Worm (Caenorhabditis elegans): Measurements from ENCODE around the gene soap-1.

Gene soap-1

DNA sequence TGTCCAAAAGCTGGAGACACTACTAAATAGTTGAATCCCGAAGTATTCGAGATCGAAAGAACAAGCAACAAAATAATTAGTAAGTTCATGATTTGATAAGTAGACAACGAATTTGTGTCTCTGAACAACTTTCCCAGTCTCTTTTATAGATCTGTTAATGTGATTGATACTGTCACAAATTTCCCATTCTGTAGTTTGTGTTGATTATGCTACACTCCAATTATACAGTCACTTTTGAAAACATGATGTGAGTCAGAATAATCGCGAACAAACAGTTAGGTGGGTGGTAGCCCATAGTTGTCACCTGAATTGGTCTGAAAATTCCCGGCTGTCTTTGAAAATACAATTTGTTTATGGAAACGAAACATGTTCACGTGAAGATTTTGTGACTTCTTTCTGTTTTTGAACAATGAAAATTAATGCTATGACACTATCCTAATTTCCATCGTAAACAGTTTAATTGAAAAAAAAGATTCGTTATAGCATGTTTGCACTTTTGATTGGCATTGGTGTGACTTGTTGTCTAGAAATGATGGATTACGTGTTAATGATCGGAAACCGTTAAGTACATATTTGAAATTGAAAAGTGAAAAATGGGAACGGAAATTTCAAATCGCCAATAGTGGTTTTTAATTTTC is 51.1 kb downstream of the soap-1 start, which contains the start of gene ugt-41 (continued):
- peak; percentile 52 for TF ChIP-seq nhr-85 (tag)
- no peak for TF ChIP-seq hpl-2 (GFP tag; optimal IDR thresholded peaks at IDR 0.05)
- no peak for TF ChIP-seq snu-23 (GFP tag; optimal IDR thresholded peaks at IDR 0.05)
- no peak for TF ChIP-seq ceh-88 (GFP tag; IDR thresholded peaks at IDR 0.05)
- TF ChIP-seq sup-37 (GFP tag; optimal IDR thresholded peaks at IDR 0.05): no peak
- no peak for TF ChIP-seq unc-62 (GFP tag; optimal IDR thresholded peaks at IDR 0.05)
- TF ChIP-seq nhr-47 (tag; optimal IDR thresholded peaks at IDR 0.05): no peak
- no peak for TF ChIP-seq dpl-1 (GFP tag; optimal IDR thresholded peaks at IDR 0.05)
- TF ChIP-seq ama-1 (optimal IDR thresholded peaks at IDR 0.05): no peak
- no peak for TF ChIP-seq dsc-1 (tag; optimal IDR thresholded peaks at IDR 0.05)
- peak in 1 of 6 experiments; percentile 4 for TF ChIP-seq elt-3 (tag; optimal IDR thresholded peaks at IDR 0.05)
- no peak for TF ChIP-seq ceh-8 (GFP tag; optimal IDR thresholded peaks at IDR 0.05)
- TF ChIP-seq nhr-20 (tag; optimal IDR thresholded peaks at IDR 0.05): peak; percentile 39
- no peak for TF ChIP-seq C34B4.2 (tag; optimal IDR thresholded peaks at IDR 0.05)
- TF ChIP-seq nhr-237 (tag; optimal IDR thresholded peaks at IDR 0.05): no peak
- TF ChIP-seq xbp-1 (tag; optimal IDR thresholded peaks at IDR 0.05): no peak
- no peak for TF ChIP-seq vab-15 (tag; optimal IDR thresholded peaks at IDR 0.05)

DNA sequence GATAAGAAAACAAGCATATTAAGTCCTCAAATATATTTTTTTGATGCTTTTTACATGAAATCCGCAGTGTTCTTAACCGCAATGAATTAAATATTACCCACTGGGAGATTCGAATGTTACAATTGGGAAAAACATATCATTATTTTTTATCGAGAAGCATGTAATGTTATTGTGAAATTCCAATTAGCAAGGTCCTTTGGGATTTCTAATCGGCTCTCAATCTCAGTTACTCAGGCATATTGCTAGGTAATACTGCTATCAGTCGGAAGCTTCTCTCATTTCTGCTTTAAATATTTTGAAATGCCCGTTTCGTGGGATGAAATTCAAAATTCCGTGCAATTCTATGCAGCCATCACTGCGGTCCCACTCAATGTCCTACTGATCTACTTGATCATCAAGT is 55.3 kb downstream of the soap-1 start, which contains the start of gene str-204:
TSS of gene str-204 (plus strand) at position 301 of the 400 bp plus-strand sequence.
- TF ChIP-seq efl-3 (GFP tag; optimal IDR thresholded peaks at IDR 0.05): no peak
- no peak for TF ChIP-seq pag-3 (tag; optimal IDR thresholded peaks at IDR 0.05; ENCODE audit: borderline replicate concordance, insufficient read depth)
- no peak for TF ChIP-seq hlh-4 (tag; optimal IDR thresholded peaks at IDR 0.05)
- no peak for TF ChIP-seq unc-86 (tag; optimal IDR thresholded peaks at IDR 0.05)
- TF ChIP-seq mdl-1 (tag; optimal IDR thresholded peaks at IDR 0.05): no peak
- TF ChIP-seq dsc-1 (tag; optimal IDR thresholded peaks at IDR 0.05): no peak
- TF ChIP-seq skn-1 (tag; optimal IDR thresholded peaks at IDR 0.05): no peak
- no peak for TF ChIP-seq fkh-8 (tag; optimal IDR thresholded peaks at IDR 0.05)
- no peak for TF ChIP-seq aha-1 (tag; optimal IDR thresholded peaks at IDR 0.05)
- no peak for TF ChIP-seq mep-1 (tag; optimal IDR thresholded peaks at IDR 0.05)
- no peak for TF ChIP-seq tlp-1 (tag; optimal IDR thresholded peaks at IDR 0.05)
- TF ChIP-seq zag-1 (tag; optimal IDR thresholded peaks at IDR 0.05): no peak
- TF ChIP-seq lin-14 (GFP tag; optimal IDR thresholded peaks at IDR 0.05): no peak
- TF ChIP-seq ama-1 (optimal IDR thresholded peaks at IDR 0.05): no peak
- no peak for TF ChIP-seq sox-4 (tag; optimal IDR thresholded peaks at IDR 0.05)
- no peak for TF ChIP-seq unc-130 (tag; optimal IDR thresholded peaks at IDR 0.05)

DNA sequence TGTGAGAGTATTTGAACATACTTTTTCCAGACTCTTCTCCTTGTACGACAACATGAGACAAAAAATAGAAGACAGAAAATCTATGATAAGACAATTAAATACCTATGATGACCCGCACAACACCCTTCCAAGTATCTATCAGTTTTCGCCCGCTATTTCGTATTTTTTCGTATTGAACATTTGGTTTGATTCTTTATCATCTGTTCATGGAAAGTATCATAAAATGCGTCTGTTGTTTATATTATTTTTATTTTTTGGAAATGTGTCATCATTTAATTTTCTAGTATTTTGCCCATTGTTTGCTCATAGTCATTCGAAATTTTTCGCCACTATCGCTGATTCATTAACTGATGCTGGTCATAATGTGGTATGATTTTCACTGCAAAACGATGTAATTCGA is 57.6 kb downstream of the soap-1 start, which contains the start of gene ugt-39:
TSS of gene ugt-39 (plus strand) at position 54 of the 400 bp plus-strand sequence.
- TF ChIP-seq elt-2 (tag; optimal IDR thresholded peaks at IDR 0.05) (peak; percentile 62), mef-2 (tag; optimal IDR thresholded peaks at IDR 0.05) (no peak), unc-86 (tag; optimal IDR thresholded peaks at IDR 0.05) (no peak), elt-3 (tag; optimal IDR thresholded peaks at IDR 0.05) (peak in 3 of 6 experiments; percentile 17 to 42 (median 41)), nhr-20 (tag; optimal IDR thresholded peaks at IDR 0.05) (peak; percentile 20), vab-15 (tag; optimal IDR thresholded peaks at IDR 0.05) (no peak), lin-14 (GFP tag; optimal IDR thresholded peaks at IDR 0.05) (peak; percentile 41), ceh-90 (tag; optimal IDR thresholded peaks at IDR 0.05) (no peak), unc-98 (GFP tag; IDR thresholded peaks at IDR 0.05) (no peak), lin-35 (GFP tag; optimal IDR thresholded peaks at IDR 0.05) (no peak), snu-23 (GFP tag; optimal IDR thresholded peaks at IDR 0.05) (peak; percentile 5)

DNA sequence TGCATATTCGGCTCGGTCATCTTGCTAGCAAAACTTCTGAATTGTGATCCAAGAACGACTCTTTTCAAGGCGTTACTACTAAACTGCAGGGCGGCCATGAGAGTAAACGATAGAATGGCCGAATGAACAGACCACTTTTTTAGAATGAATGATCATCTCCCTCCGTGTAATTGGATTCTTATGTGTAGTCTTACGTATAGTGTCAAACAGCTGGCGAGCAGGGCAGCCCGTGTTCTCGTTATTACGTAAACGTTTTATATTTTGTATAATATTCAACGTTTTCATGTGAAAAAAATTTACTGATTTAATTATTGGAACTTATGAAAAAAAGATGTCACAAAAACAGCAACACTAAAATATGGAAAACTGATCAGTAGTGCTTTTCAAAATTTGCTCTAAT is 58.6 kb downstream of the soap-1 start, which contains the start of gene F10D2.10:
TSS of gene F10D2.10 (minus strand) at position 101 of the 400 bp plus-strand sequence.
- no peak for TF ChIP-seq efl-1 (optimal IDR thresholded peaks at IDR 0.05)
- TF ChIP-seq efl-1 (GFP tag; optimal IDR thresholded peaks at IDR 0.05 in 1 of 2): no peak
- TF ChIP-seq ceh-82 (tag; optimal IDR thresholded peaks at IDR 0.05): no peak
- TF ChIP-seq tlp-1 (tag; optimal IDR thresholded peaks at IDR 0.05): no peak
- TF ChIP-seq vab-15 (tag; optimal IDR thresholded peaks at IDR 0.05): no peak
- no peak for TF ChIP-seq ces-1 (GFP tag; optimal IDR thresholded peaks at IDR 0.05)
- no peak for TF ChIP-seq nhr-84 (tag; optimal IDR thresholded peaks at IDR 0.05)
- no peak for TF ChIP-seq fos-1 (tag; optimal IDR thresholded peaks at IDR 0.05)
- no peak for TF ChIP-seq nhr-76 (tag; optimal IDR thresholded peaks at IDR 0.05)
- no peak for TF ChIP-seq hlh-17 (GFP tag; optimal IDR thresholded peaks at IDR 0.05; ENCODE audit: borderline replicate concordance)
- TF ChIP-seq dsc-1 (tag; optimal IDR thresholded peaks at IDR 0.05): no peak
- no peak for TF ChIP-seq snu-23 (GFP tag; optimal IDR thresholded peaks at IDR 0.05)
- TF ChIP-seq unc-30 (tag; optimal IDR thresholded peaks at IDR 0.05): no peak
- no peak for TF ChIP-seq zip-4 (GFP tag; optimal IDR thresholded peaks at IDR 0.05)
- TF ChIP-seq lin-35 (GFP tag; optimal IDR thresholded peaks at IDR 0.05): no peak
- TF ChIP-seq nhr-47 (tag; optimal IDR thresholded peaks at IDR 0.05): no peak
